Worm (Caenorhabditis elegans): ENCODE measurements around the gene C08B6.5.

DNA sequence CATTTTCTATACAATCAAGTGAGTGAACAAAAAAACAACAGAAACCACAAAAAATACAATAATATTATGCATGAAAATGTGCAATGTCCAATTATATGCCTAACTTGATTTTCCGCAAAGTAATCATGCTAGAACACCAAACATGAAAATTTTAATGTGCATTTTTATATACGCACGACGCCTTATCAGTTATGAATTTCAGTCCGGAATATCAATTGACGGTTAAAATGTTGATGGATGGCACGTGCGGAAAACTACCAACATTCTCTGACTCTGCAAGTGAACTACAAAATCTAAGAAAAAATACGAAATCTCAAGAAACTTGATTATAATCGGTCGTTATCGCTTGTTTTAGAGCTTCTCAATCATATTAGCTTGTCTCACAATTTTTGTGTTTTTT is 42.4 kb downstream of the C08B6.5 start:
- TF ChIP-seq nhr-76 (tag; optimal IDR thresholded peaks at IDR 0.05) (no peak), ceh-43 (GFP tag; optimal IDR thresholded peaks at IDR 0.05) (no peak), unc-39 (tag; optimal IDR thresholded peaks at IDR 0.05) (no peak)
